Worm (Caenorhabditis elegans) whole organism, early embryonic: ENCODE data around the gene ntp-1.

ENCODE experiments used
- B0310.2 ChIP-seq: sonication (generic microtip); optimal IDR thresholded peaks from 2 replicates; lab custom pipeline; 2016; ENCODE audit warnings: mild to moderate bottlenecking, missing genetic modification characterization, missing compliant biosample characterization
- F13C5.2 ChIP-seq: sonication (generic microtip); optimal IDR thresholded peaks from 2 replicates; lab custom pipeline; 2017; ENCODE audit warnings: mild to moderate bottlenecking, missing genetic modification characterization, inconsistent platforms, missing compliant biosample characterization
- aly-1 ChIP-seq: sonication (generic microtip); optimal IDR thresholded peaks from 2 replicates; lab custom pipeline; 2016; ENCODE audit warnings: missing genetic modification characterization, missing compliant biosample characterization
- ama-1 ChIP-seq: fragments of 150-350 bp; optimal IDR thresholded peaks from 2 replicates; lab custom pipeline; 2014
- ceh-13 ChIP-seq: fragments of 200-800 bp; sonication (Bioruptor generic); optimal IDR thresholded peaks from 2 replicates; lab custom pipeline; 2018; ENCODE audit warnings: mild to moderate bottlenecking, missing genetic modification characterization, missing compliant biosample characterization
- ceh-36 ChIP-seq: sonication (generic microtip); optimal IDR thresholded peaks from 2 replicates; lab custom pipeline; 2016; ENCODE audit warnings: missing genetic modification characterization, inconsistent platforms, missing compliant biosample characterization
- ets-7 ChIP-seq: sonication (generic microtip); optimal IDR thresholded peaks from 2 replicates; lab custom pipeline; 2016; ENCODE audit warnings: missing genotype, missing genetic modification characterization, missing compliant biosample characterization
- flt-1 ChIP-seq: fragments of 200-800 bp; sonication (Bioruptor generic); IDR thresholded peaks from 2 replicates; pipeline ENCODE4 v1.3.6; 2022; ENCODE audit warnings: missing genetic modification characterization, missing compliant biosample characterization
- hmbx-1 ChIP-seq: sonication (generic microtip); optimal IDR thresholded peaks from 2 replicates; lab custom pipeline; 2016; ENCODE audit warnings: mild to moderate bottlenecking, missing genetic modification characterization, missing compliant biosample characterization
- hmg-4 ChIP-seq: fragments of 200-800 bp; sonication (Bioruptor generic); optimal IDR thresholded peaks from 2 replicates; lab custom pipeline; 2018; ENCODE audit warnings: mild to moderate bottlenecking, missing genetic modification characterization, missing compliant biosample characterization
- hnd-1 ChIP-seq: sonication (generic microtip); optimal IDR thresholded peaks from 2 replicates; lab custom pipeline; 2016; ENCODE audit warnings: missing genetic modification characterization, missing compliant biosample characterization
- pes-1 ChIP-seq: fragments of 200-800 bp; sonication (Bioruptor generic); IDR thresholded peaks from 2 replicates; pipeline ENCODE4 v1.3.6; 2022; ENCODE audit warnings: missing genetic modification reagents, missing genetic modification characterization, missing compliant biosample characterization
- scrt-1 ChIP-seq: fragments of 200-800 bp; sonication (Bioruptor generic); IDR thresholded peaks from 2 replicates; pipeline ENCODE4 v1.3.6; 2022; ENCODE audit warnings: missing genetic modification characterization, missing compliant biosample characterization
- sea-1 ChIP-seq: fragments of 200-800 bp; sonication (Bioruptor generic); conservative IDR thresholded peaks from 2 replicates; pipeline ENCODE4 v1.3.6; 2022; ENCODE audit warnings: missing genetic modification characterization, missing compliant biosample characterization
- tbx-11 ChIP-seq: fragments of 200-800 bp; sonication (Bioruptor generic); IDR thresholded peaks from 2 replicates; pipeline ENCODE4 v1.3.6; 2022; ENCODE audit warnings: missing genetic modification characterization, missing compliant biosample characterization
- tbx-37 ChIP-seq: fragments of 200-800 bp; sonication (Bioruptor generic); conservative IDR thresholded peaks from 2 replicates; pipeline ENCODE4 v1.3.6; 2022; ENCODE audit warnings: missing genetic modification reagents, missing genetic modification characterization, missing compliant biosample characterization
- tra-4 ChIP-seq: sonication (generic microtip); optimal IDR thresholded peaks from 2 replicates; lab custom pipeline; 2017; ENCODE audit warnings: missing genetic modification characterization, missing compliant biosample characterization

ntp-1 gene

DNA sequence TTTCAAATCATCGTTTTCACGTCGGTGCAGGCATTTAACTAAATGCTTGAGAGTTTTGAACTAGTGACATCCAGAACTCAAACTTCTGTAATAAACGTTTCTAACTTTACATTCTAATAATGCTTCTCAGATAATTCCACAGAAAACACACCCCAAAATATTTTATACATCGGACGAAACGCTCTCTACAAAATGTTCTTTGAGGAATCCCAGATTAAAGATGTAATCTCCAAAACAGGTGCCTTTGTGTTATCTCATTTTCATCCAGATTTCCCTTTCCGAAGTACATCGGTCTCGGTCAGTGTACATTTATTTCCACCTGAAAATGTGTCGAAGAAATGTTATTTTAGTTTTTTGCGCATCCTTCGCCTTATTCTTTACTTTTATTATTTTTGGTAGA, 10.1 kb upstream of the ntp-1 start, which contains the start of gene C33H5.2:
Gene C33H5.2, plus strand, starts transcription at position 301 of the 400 bp plus-strand sequence.
- no peak for TF ChIP-seq hmg-4 (GFP tag; lab: Kevin White, UChicago)
- TF ChIP-seq F13C5.2, result no peak
- no peak for TF ChIP-seq tra-4 (tag; lab: Kevin White, UChicago)
- no peak for TF ChIP-seq scrt-1
- TF ChIP-seq tbx-11 (GFP tag; lab: Robert Waterston, UW), result no peak
- no peak for TF ChIP-seq sea-1 (GFP tag; lab: Robert Waterston, UW)
- TF ChIP-seq flt-1 (GFP tag; lab: Robert Waterston, UW), result no peak
- TF ChIP-seq pes-1 (GFP tag; lab: Robert Waterston, UW), result no peak
- TF ChIP-seq ama-1 (lab: Kevin White, UChicago), result no peak
- no peak for TF ChIP-seq B0310.2 (tag; lab: Kevin White, UChicago)
- TF ChIP-seq ets-7, result no peak
- no peak for TF ChIP-seq hnd-1 (tag; lab: Kevin White, UChicago)
- no peak for TF ChIP-seq tbx-37
- no peak for TF ChIP-seq ceh-13
- TF ChIP-seq aly-1, result no peak

DNA sequence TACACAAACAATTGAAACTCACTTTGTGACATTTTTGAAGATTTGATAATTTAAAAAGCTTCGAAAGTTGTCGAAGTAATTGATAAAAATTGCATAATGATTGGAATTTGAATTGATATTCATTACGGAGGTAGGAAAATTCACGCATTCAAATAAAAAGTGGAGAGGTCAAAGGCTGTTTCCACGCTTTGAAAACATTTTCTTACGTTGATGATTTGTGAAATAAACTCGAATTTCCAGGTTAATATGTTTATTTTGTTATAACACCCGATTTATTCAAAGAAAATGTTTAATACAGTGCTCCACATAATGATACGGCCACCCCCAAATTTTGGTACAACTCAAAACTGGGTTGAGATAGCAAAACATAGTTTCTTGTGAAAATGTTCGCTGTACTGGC, 8.6 kb upstream of the ntp-1 start, which contains the start of gene C33H5.16:
Gene C33H5.16, minus strand, starts transcription at position 101 of the 400 bp plus-strand sequence.
- TF ChIP-seq ceh-36 (tag; lab: Kevin White, UChicago) (no peak), B0310.2 (tag; lab: Kevin White, UChicago) (no peak), flt-1 (GFP tag; lab: Robert Waterston, UW) (no peak), aly-1 (no peak), ceh-13 (no peak), hmg-4 (GFP tag; lab: Kevin White, UChicago) (no peak), scrt-1 (no peak), tbx-11 (GFP tag; lab: Robert Waterston, UW) (no peak), sea-1 (GFP tag; lab: Robert Waterston, UW) (no peak)

DNA sequence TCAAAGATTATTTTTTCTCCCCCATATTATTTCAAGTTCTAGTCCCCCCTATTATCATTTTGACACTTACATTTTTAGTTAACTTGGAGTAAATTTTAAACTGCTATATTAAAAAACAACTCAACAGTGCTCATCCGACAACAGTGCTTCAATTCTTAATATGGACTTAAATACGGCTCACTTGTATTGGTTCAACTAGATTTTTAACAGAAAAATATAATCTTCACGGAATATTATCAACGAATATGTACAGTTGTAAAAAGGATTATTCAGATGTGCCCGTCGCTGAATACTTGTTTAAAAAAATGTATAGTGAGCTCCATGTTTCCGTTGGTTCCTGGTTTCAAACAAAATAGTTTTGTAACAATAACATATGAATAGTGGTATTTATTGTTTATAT, 5.7 kb upstream of the ntp-1 start:
- TF ChIP-seq ama-1 (lab: Kevin White, UChicago) (no peak), hnd-1 (tag; lab: Kevin White, UChicago) (no peak), tbx-11 (GFP tag; lab: Robert Waterston, UW) (no peak), flt-1 (GFP tag; lab: Robert Waterston, UW) (no peak)

DNA sequence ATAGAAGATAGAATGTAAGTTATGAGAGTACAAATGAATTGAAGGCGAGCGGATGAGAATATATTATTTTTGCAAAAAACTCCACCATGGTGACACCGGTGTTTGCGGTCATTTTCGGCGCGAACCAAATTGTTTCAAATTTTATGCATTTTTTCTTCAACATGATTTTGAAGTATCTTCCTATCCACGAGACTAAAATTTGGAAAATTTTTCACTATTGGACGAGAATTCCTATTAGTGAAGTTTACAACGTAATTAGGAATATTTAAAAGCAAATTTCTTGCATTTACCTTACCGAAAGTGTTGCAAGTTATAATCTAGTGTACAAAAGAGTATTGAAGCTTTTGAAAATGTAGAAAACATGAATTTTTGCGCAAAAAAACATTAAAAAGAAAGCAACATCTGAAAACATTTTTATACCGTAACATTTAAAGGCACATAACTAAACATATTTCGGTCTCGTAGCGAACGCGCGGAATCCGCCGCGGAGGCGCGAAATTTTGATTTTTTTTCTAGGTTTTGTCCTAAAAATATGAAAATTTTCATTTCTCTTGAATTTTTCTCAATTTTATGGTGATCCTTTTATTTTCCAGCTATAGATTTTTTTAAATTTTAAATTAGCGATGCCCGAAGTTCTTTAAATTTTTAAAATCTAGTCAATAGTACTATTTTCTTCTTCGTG, 2.0 kb upstream of the ntp-1 start, which contains the start of gene sgo-1:
Gene sgo-1, minus strand, starts transcription at position 51 of the 682 bp plus-strand sequence.
- TF ChIP-seq ama-1 (lab: Kevin White, UChicago), result no peak
- no peak for TF ChIP-seq tbx-11 (GFP tag; lab: Robert Waterston, UW)
- TF ChIP-seq aly-1, result no peak
- TF ChIP-seq hmbx-1 (tag; lab: Kevin White, UChicago), result no peak
- TF ChIP-seq F13C5.2, result no peak
- no peak for TF ChIP-seq flt-1 (GFP tag; lab: Robert Waterston, UW)
- no peak for TF ChIP-seq ets-7
- TF ChIP-seq tbx-37, result no peak
- TF ChIP-seq B0310.2 (tag; lab: Kevin White, UChicago), result no peak
- TF ChIP-seq hmg-4 (GFP tag; lab: Kevin White, UChicago), result no peak
- no peak for TF ChIP-seq scrt-1
- TF ChIP-seq hnd-1 (tag; lab: Kevin White, UChicago), result no peak
- TF ChIP-seq ceh-13, result no peak
- TF ChIP-seq sea-1 (GFP tag; lab: Robert Waterston, UW), result no peak
- TF ChIP-seq ceh-36 (tag; lab: Kevin White, UChicago), result no peak
- TF ChIP-seq tra-4 (tag; lab: Kevin White, UChicago), result no peak
- no peak for TF ChIP-seq pes-1 (GFP tag; lab: Robert Waterston, UW)

DNA sequence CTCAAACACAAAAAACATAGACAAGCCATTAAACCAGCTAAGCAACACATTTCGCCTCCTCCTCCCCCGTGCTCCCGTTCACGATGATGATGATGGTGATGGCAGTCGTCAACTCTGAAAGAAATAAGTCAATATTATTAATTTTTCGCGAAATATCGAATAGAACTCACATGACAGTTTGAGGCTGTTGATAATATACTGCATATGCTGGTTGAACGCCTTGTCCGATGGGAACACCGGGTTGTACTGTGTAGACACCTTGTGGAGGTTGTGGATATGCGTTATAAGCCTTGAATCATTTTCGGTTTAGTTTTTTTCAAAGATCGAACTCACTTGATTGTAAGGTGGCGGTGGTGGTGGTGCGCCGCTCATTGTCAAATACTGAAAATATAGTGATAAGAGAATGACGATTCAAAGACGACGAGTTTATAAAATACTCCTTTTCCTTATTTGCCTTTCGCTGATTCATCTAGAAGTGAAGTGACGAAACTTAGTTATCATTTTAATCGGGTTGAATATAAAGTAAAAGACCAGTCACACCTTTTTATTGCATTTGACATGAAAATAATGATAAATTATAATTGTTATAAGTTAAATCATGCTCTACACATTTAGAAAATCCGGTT, 2.7 kb downstream of the ntp-1 start, which contains the start of gene C33H5.13:
Gene C33H5.13, minus strand, starts transcription at position 443 of the 626 bp plus-strand sequence.
- TF ChIP-seq F13C5.2 (no peak), ama-1 (lab: Kevin White, UChicago) (no peak), pes-1 (GFP tag; lab: Robert Waterston, UW) (no peak), sea-1 (GFP tag; lab: Robert Waterston, UW) (no peak)

DNA sequence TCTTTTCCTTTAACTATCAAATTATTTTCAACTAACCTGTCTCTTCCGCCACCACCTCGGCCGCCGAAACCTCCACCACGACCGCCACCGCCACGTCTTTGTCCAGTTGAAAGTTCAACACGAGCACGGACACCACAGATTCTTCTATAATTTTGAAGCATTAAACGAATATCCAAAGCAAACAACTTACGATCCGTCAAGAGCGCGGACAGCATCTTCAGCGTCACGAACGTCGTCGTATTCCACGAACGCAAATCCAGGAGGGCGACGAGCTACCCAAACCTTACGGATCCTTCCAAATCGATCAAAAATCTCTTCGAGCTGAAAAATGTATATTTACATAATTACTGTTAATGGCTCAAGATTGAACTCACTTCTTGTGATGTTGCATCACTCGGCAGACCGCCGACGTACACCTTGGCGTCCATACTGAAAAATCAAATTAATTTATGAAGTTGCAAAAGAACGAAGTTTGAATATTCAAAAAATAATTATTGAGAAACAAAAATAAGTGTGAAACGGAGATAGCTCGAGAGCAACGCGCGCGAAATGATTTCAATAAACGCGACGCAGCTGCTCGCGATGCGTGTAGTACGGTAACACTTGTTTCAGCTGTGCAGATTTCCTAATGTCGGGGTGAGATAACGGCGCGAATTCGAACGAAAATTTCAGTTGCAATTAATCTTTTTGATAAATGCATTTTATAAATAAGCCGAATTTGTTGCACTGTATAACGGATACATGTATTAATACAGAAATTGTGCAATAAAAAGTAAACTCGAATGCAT, 3.6 kb downstream of the ntp-1 start, which contains the start of gene rsp-6:
Gene rsp-6, minus strand, starts transcription at position 429 of the 788 bp plus-strand sequence.
- peak; percentile 41 for TF ChIP-seq ama-1 (lab: Kevin White, UChicago)
- no peak for TF ChIP-seq scrt-1
- peak; percentile 84 for TF ChIP-seq F13C5.2

DNA sequence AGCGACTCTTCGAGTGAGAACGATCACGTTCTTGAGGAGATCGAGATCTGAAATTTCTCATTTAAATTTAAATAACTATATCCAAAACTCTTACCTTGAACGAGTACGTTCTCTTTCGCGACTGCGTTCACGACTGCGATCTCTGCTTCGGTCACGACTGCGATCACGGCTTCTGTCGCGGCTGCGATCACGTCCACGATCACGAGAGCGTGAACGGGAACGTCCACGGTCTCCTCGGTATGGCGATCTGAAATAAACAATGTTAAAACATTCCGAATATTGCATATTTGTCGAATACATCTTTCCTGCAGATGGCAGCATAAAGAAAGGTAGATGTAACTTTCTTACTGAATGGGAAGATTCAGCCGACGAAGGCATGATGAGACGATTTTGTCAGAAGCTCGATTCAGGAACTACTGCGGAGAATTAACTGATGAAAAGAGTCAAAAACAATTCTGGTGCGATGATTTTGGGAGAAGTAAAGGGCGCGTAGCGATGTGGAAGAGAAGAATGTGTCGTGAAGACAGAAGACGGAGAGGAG, 4.4 kb downstream of the ntp-1 start:
- no peak for TF ChIP-seq hnd-1 (tag; lab: Kevin White, UChicago)
- peak; percentile 67 for TF ChIP-seq ama-1 (lab: Kevin White, UChicago)
